Fruit fly (Drosophila melanogaster): Measurements from ENCODE around the gene CG9396.

Gene CG9396

dm6 chr3R:9573812-9574587 is 2.6 kb upstream of the CG9396 start, which contains the start of gene CG9399 (continued):
- TF ChIP-seq scrt (GFP tag; optimal IDR thresholded peaks at IDR 0.05) (peak; percentile 89), Atf6 (GFP tag; IDR thresholded peaks at IDR 0.05) (peak; percentile 96), NFAT (GFP tag; IDR thresholded peaks at IDR 0.05) (peak; percentile 96), Ptx1 (GFP tag; IDR thresholded peaks at IDR 0.05) (peak; percentile 99), z (GFP tag; IDR thresholded peaks at IDR 0.05) (peak; percentile 73), CG13775 (GFP tag; optimal IDR thresholded peaks at IDR 0.05) (peak; percentile 98), CG6689 (GFP tag; IDR thresholded peaks at IDR 0.05) (peak; percentile 98), CG15479 (GFP tag; optimal IDR thresholded peaks at IDR 0.05) (peak; percentile 70), peb (GFP tag; IDR thresholded peaks at IDR 0.05) (peak; percentile 95), Deaf1 (tag; optimal IDR thresholded peaks at IDR 0.05) (peak; percentile 73), CG7271 (tag; optimal IDR thresholded peaks at IDR 0.05) (peak; percentile 93), CG1603 (tag; optimal IDR thresholded peaks at IDR 0.05) (peak; percentile 83), MBD-R2 (GFP tag; IDR thresholded peaks at IDR 0.05) (peak; percentile 90), CG18011 (GFP tag; optimal IDR thresholded peaks at IDR 0.05) (peak; percentile 90), CG7556 (GFP tag; optimal IDR thresholded peaks at IDR 0.05) (peak; percentile 97), CG8359 (GFP tag; optimal IDR thresholded peaks at IDR 0.05; ENCODE audit: borderline replicate concordance) (peak; percentile 87), fru (optimal IDR thresholded peaks at IDR 0.05) (no peak), ase (GFP tag; IDR thresholded peaks at IDR 0.05) (peak; percentile 98), CG4617 (GFP tag; optimal IDR thresholded peaks at IDR 0.05; ENCODE audit: borderline replicate concordance) (peak; percentile 97), dpn (GFP tag; optimal IDR thresholded peaks at IDR 0.05) (peak; percentile 94 to 98), PHDP (tag; optimal IDR thresholded peaks at IDR 0.05) (peak; percentile 97), CG17328 (GFP tag; IDR thresholded peaks at IDR 0.05) (peak; percentile 98), CG11723 (GFP tag; optimal IDR thresholded peaks at IDR 0.05) (peak; percentile 95), Sry-δ (GFP tag; optimal IDR thresholded peaks at IDR 0.05) (peak; percentile 73), hbn (GFP tag; IDR thresholded peaks at IDR 0.05; ENCODE audit: partially characterized antibody) (no peak), CG34224 (GFP tag; IDR thresholded peaks at IDR 0.05; ENCODE audit: partially characterized antibody) (peak; percentile 51), Hr51 (GFP tag; optimal IDR thresholded peaks at IDR 0.05) (peak; percentile 96 to 98), tgo (GFP tag; IDR thresholded peaks at IDR 0.05) (peak; percentile 98), CG15269 (tag; optimal IDR thresholded peaks at IDR 0.05) (peak; percentile 97), btn (GFP tag; optimal IDR thresholded peaks at IDR 0.05) (peak; percentile 65), CG4730 (GFP tag; IDR thresholded peaks at IDR 0.05) (peak; percentile 97), az2 (GFP tag; optimal IDR thresholded peaks at IDR 0.05) (peak; percentile 98), Hmr (GFP tag; optimal IDR thresholded peaks at IDR 0.05) (peak; percentile 97), tio (GFP tag; optimal IDR thresholded peaks at IDR 0.05) (peak; percentile 97), CG18262 (tag; optimal IDR thresholded peaks at IDR 0.05) (peak; percentile 97), cg (GFP tag; optimal IDR thresholded peaks at IDR 0.05) (peak; percentile 94), nerfin-1 (tag; optimal IDR thresholded peaks at IDR 0.05) (peak; percentile 92), CG10543 (GFP tag; optimal IDR thresholded peaks at IDR 0.05) (peak; percentile 90), CG15696 (tag; optimal IDR thresholded peaks at IDR 0.05) (peak; percentile 92), tin (GFP tag; optimal IDR thresholded peaks at IDR 0.05) (peak; percentile 98), CkIIα-i1 (GFP tag; IDR thresholded peaks at IDR 0.05) (peak; percentile 81; the same call in 1 of the 2 replicates), CG2129 (GFP tag; IDR thresholded peaks at IDR 0.05; ENCODE audit: partially characterized antibody) (peak; percentile 24; the same call in 1 of the 2 replicates), gro (GFP tag; optimal IDR thresholded peaks at IDR 0.05) (peak; percentile 89), nau (GFP tag; optimal IDR thresholded peaks at IDR 0.05) (peak; percentile 93), CHES-1-like (GFP tag; optimal IDR thresholded peaks at IDR 0.05) (peak; percentile 87), CG10267 (tag; optimal IDR thresholded peaks at IDR 0.05) (peak; percentile 99), CG30020 (tag; optimal IDR thresholded peaks at IDR 0.05) (peak; percentile 85), CG10979 (tag; optimal IDR thresholded peaks at IDR 0.05) (peak; percentile 95)

All from whole organism, embryonic.